Worm (Caenorhabditis elegans) whole organism, young adult: ENCODE results near the gene D2045.5.

Source experiments
- B0035.1 ChIP-seq: sonication (generic microtip); optimal IDR thresholded peaks from 2 replicates; lab custom pipeline; 2016; ENCODE audit warnings: missing genetic modification characterization, mild to moderate bottlenecking, missing compliant biosample characterization, missing genotype, missing genetic modification reagents
- B0261.1 ChIP-seq: sonication (generic microtip); optimal IDR thresholded peaks from 2 replicates; lab custom pipeline; 2016; ENCODE audit warnings: mild to moderate bottlenecking, missing genetic modification characterization, moderate library complexity, missing compliant biosample characterization
- B0336.3 ChIP-seq: fragments of 200-800 bp; sonication (Bioruptor generic); IDR thresholded peaks from 2 replicates; pipeline ENCODE4 v1.3.6; 2022; ENCODE audit warnings: missing genetic modification characterization, missing compliant biosample characterization
- C06A6.2 ChIP-seq: fragments of 200-800 bp; sonication (Bioruptor generic); conservative IDR thresholded peaks from 2 replicates; pipeline ENCODE4 v1.3.6; 2022; ENCODE audit warnings: missing genetic modification characterization, missing compliant biosample characterization
- C17E4.6 ChIP-seq: fragments of 200-800 bp; sonication (Bioruptor generic); IDR thresholded peaks from 2 replicates; pipeline ENCODE4 v1.3.6; 2022; ENCODE audit warnings: missing genetic modification reagents, missing genetic modification characterization, missing compliant biosample characterization
- F22D6.2 ChIP-seq: sonication (generic microtip); optimal IDR thresholded peaks from 2 replicates; lab custom pipeline; 2016; ENCODE audit warnings: mild to moderate bottlenecking, missing genetic modification characterization, missing compliant biosample characterization
- F57A8.1 ChIP-seq: fragments of 200-800 bp; sonication (Bioruptor generic); optimal IDR thresholded peaks from 2 replicates; lab custom pipeline; 2018; ENCODE audit warnings: mild to moderate bottlenecking, missing genetic modification characterization, moderate library complexity, missing compliant biosample characterization
- F57C9.4 ChIP-seq: sonication (generic microtip); optimal IDR thresholded peaks from 2 replicates; lab custom pipeline; 2017; ENCODE audit warnings: mild to moderate bottlenecking, missing genetic modification characterization, missing compliant biosample characterization
- K11D2.4 ChIP-seq: fragments of 200-800 bp; sonication (Bioruptor generic); IDR thresholded peaks from 2 replicates; pipeline ENCODE4 v1.3.6; 2022; ENCODE audit warnings: missing genetic modification reagents, missing genetic modification characterization, missing compliant biosample characterization
- K12H6.12 ChIP-seq: fragments of 200-800 bp; sonication (Bioruptor generic); optimal IDR thresholded peaks from 2 replicates; lab custom pipeline; 2018; ENCODE audit warnings: mild to moderate bottlenecking, missing genetic modification characterization, missing compliant biosample characterization
- T07F8.4 ChIP-seq: sonication (generic microtip); optimal IDR thresholded peaks from 2 replicates; lab custom pipeline; 2016; ENCODE audit warnings: mild to moderate bottlenecking, missing genetic modification characterization, moderate library complexity, missing compliant biosample characterization
- T26A5.8 ChIP-seq: sonication (generic microtip); optimal IDR thresholded peaks from 2 replicates; lab custom pipeline; 2016; ENCODE audit warnings: missing genetic modification characterization, missing compliant biosample characterization
- Y53F4B.3 ChIP-seq: fragments of 200-800 bp; sonication (Bioruptor generic); IDR thresholded peaks from 2 replicates; pipeline ENCODE4 v1.3.6; 2022; ENCODE audit warnings: missing genetic modification reagents, missing genetic modification characterization, missing compliant biosample characterization
- Y53G8AR.9 ChIP-seq: fragments of 200-800 bp; sonication (Bioruptor generic); conservative IDR thresholded peaks from 2 replicates; pipeline ENCODE4 v1.3.6; 2022; ENCODE audit warnings: missing genetic modification reagents, missing genetic modification characterization, missing compliant biosample characterization
- Y79H2A.3 ChIP-seq: fragments of 200-800 bp; sonication (Bioruptor generic); conservative IDR thresholded peaks from 2 replicates; pipeline ENCODE4 v1.3.6; 2022; ENCODE audit warnings: missing genetic modification reagents, missing genetic modification characterization, missing compliant biosample characterization
- aptf-3 ChIP-seq: fragments of 200-800 bp; sonication (Bioruptor generic); IDR thresholded peaks from 2 replicates; pipeline ENCODE4 v1.3.6; 2022; ENCODE audit warnings: missing genetic modification characterization, missing compliant biosample characterization
- atf-7 ChIP-seq: sonication (generic microtip); optimal IDR thresholded peaks from 2 replicates; lab custom pipeline; 2017; ENCODE audit warnings: mild to moderate bottlenecking, missing genetic modification characterization, missing compliant biosample characterization
- attf-5 ChIP-seq: fragments of 200-800 bp; sonication (Bioruptor generic); optimal IDR thresholded peaks from 2 replicates; lab custom pipeline; 2018; ENCODE audit warnings: mild to moderate bottlenecking, missing genetic modification characterization, missing compliant biosample characterization
- attf-6 ChIP-seq: fragments of 200-800 bp; sonication (Bioruptor generic); IDR thresholded peaks from 2 replicates; pipeline ENCODE4 v1.3.6; 2022; ENCODE audit warnings: missing genetic modification reagents, missing genetic modification characterization, missing compliant biosample characterization
- bed-1 ChIP-seq: fragments of 200-800 bp; sonication (Bioruptor generic); IDR thresholded peaks from 2 replicates; pipeline ENCODE4 v1.3.6; 2022; ENCODE audit warnings: missing genetic modification reagents, missing genetic modification characterization, missing compliant biosample characterization
- ccch-3 ChIP-seq: fragments of 200-800 bp; sonication (Bioruptor generic); optimal IDR thresholded peaks from 2 replicates; lab custom pipeline; 2018; ENCODE audit warnings: mild to moderate bottlenecking, missing genetic modification characterization, missing compliant biosample characterization
- ceh-100 ChIP-seq: fragments of 200-800 bp; sonication (Bioruptor generic); IDR thresholded peaks from 2 replicates; pipeline ENCODE4 v1.3.6; 2022; ENCODE audit warnings: missing genetic modification reagents, missing genetic modification characterization, missing compliant biosample characterization
- ceh-40 ChIP-seq: fragments of 200-800 bp; sonication (Bioruptor generic); IDR thresholded peaks from 2 replicates; pipeline ENCODE4 v1.3.6; 2022; ENCODE audit warnings: missing genetic modification characterization, missing compliant biosample characterization
- ceh-91 ChIP-seq: fragments of 200-800 bp; sonication (Bioruptor generic); IDR thresholded peaks from 2 replicates; pipeline ENCODE4 v1.3.6; 2022; ENCODE audit warnings: missing genetic modification reagents, missing genetic modification characterization, missing compliant biosample characterization
- die-1 ChIP-seq: sonication (generic microtip); optimal IDR thresholded peaks from 2 replicates; lab custom pipeline; 2016; ENCODE audit warnings: missing genotype, mild to moderate bottlenecking, missing genetic modification characterization, missing compliant biosample characterization
- egl-18 ChIP-seq: fragments of 200-800 bp; sonication (Bioruptor generic); IDR thresholded peaks from 2 replicates; pipeline ENCODE4 v1.3.6; 2022; ENCODE audit warnings: missing genetic modification reagents, missing genetic modification characterization, missing compliant biosample characterization
- egl-44 ChIP-seq: fragments of 200-800 bp; sonication (Bioruptor generic); IDR thresholded peaks from 2 replicates; pipeline ENCODE4 v1.3.6; 2022; ENCODE audit warnings: missing genetic modification reagents, missing genetic modification characterization, missing compliant biosample characterization
- ekl-4 ChIP-seq: fragments of 200-800 bp; sonication (Bioruptor generic); IDR thresholded peaks from 2 replicates; pipeline ENCODE4 v1.3.6; 2022; ENCODE audit warnings: missing genetic modification reagents, missing genetic modification characterization, missing compliant biosample characterization
- hrde-1 ChIP-seq: sonication (generic microtip); optimal IDR thresholded peaks from 2 replicates; lab custom pipeline; 2016; ENCODE audit warnings: missing genetic modification characterization, mild to moderate bottlenecking, missing compliant biosample characterization, moderate library complexity, missing genotype, missing genetic modification reagents, borderline replicate concordance
- hsf-1 ChIP-seq: fragments of 200-800 bp; sonication (Bioruptor generic); IDR thresholded peaks from 2 replicates; pipeline ENCODE4 v1.3.6; 2022; ENCODE audit warnings: missing genetic modification reagents, missing genetic modification characterization, missing compliant biosample characterization
- lag-1 ChIP-seq: fragments of 200-800 bp; sonication (Bioruptor generic); IDR thresholded peaks from 2 replicates; pipeline ENCODE4 v1.3.6; 2022; ENCODE audit warnings: missing genetic modification reagents, missing genetic modification characterization, missing compliant biosample characterization
- let-607 ChIP-seq, 2 experiments: fragments of 200-800 bp in 1 of 2; sonication (Bioruptor generic) in 1 of 2; sonication (generic microtip) in 1 of 2; optimal IDR thresholded peaks; 2 replicates each; lab custom pipeline; 2016 to 2018; ENCODE audit warnings: mild to moderate bottlenecking in 2 of 2, missing compliant biosample characterization in 2 of 2, missing genetic modification characterization in 2 of 2, moderate library complexity in 2 of 2, missing genotype in 1 of 2
- madf-6 ChIP-seq: fragments of 200-800 bp; sonication (Bioruptor generic); IDR thresholded peaks from 2 replicates; pipeline ENCODE4 v1.3.6; 2022; ENCODE audit warnings: missing genetic modification reagents, missing genetic modification characterization, missing compliant biosample characterization
- madf-8 ChIP-seq: fragments of 200-800 bp; sonication (Bioruptor generic); conservative IDR thresholded peaks from 2 replicates; pipeline ENCODE4 v1.3.6; 2022; ENCODE audit warnings: missing genetic modification reagents, missing genetic modification characterization, missing compliant biosample characterization
- mes-4 ChIP-seq: sonication (generic microtip); optimal IDR thresholded peaks from 2 replicates; lab custom pipeline; 2016; ENCODE audit warnings: missing genotype, missing genetic modification characterization, missing compliant biosample characterization
- mxl-1 ChIP-seq: sonication (generic microtip); optimal IDR thresholded peaks from 2 replicates; lab custom pipeline; 2016; ENCODE audit warnings: missing genetic modification characterization, missing compliant biosample characterization
- nfya-2 ChIP-seq: fragments of 200-800 bp; sonication (Bioruptor generic); IDR thresholded peaks from 2 replicates; pipeline ENCODE4 v1.3.6; 2022; ENCODE audit warnings: missing genetic modification reagents, missing genetic modification characterization, missing compliant biosample characterization
- rcor-1 ChIP-seq: fragments of 200-800 bp; sonication (Bioruptor generic); IDR thresholded peaks from 2 replicates; pipeline ENCODE4 v1.3.6; 2022; ENCODE audit warnings: missing genetic modification reagents, missing genetic modification characterization, missing compliant biosample characterization
- rpc-1 ChIP-seq, 2 experiments: fragments of 150-350 bp in 1 of 2; sonication (generic microtip) in 1 of 2; optimal IDR thresholded peaks; 2 replicates each; lab custom pipeline; 2014 to 2018; ENCODE audit warnings: missing biosample characterization in 1 of 2, missing genetic modification characterization in 1 of 2, missing genetic modification reagents in 1 of 2, missing genotype in 1 of 2
- sdz-38 ChIP-seq: sonication (generic microtip); optimal IDR thresholded peaks from 2 replicates; lab custom pipeline; 2016; ENCODE audit warnings: missing genotype, missing genetic modification characterization, missing compliant biosample characterization
- snpc-1.1 ChIP-seq: sonication (generic microtip); optimal IDR thresholded peaks from 2 replicates; lab custom pipeline; 2017; ENCODE audit warnings: missing genetic modification characterization, mild to moderate bottlenecking, missing compliant biosample characterization, antibody characterized with exemption, moderate library complexity, missing genotype, missing genetic modification reagents; ENCODE audit not compliant: insufficient read depth
- snpc-4 ChIP-seq, 5 experiments: fragments of 150-350 bp in 1 of 5; sonication (generic microtip) in 4 of 5; optimal IDR thresholded peaks; 2 replicates each; lab custom pipeline; 2014 to 2018; ENCODE audit warnings: missing genetic modification characterization in 5 of 5, missing biosample characterization in 3 of 5, antibody characterized with exemption in 2 of 5, mild to moderate bottlenecking in 2 of 5, missing compliant biosample characterization in 2 of 5, missing genotype in 2 of 5, moderate library complexity in 2 of 5, missing genetic modification reagents in 1 of 5
- zfh-2 ChIP-seq: fragments of 200-800 bp; sonication (Bioruptor generic); conservative IDR thresholded peaks from 2 replicates; pipeline ENCODE4 v1.3.6; 2022; ENCODE audit warnings: missing genetic modification reagents, missing genetic modification characterization, missing compliant biosample characterization
- zim-3 ChIP-seq: sonication (generic microtip); optimal IDR thresholded peaks from 2 replicates; lab custom pipeline; 2017; ENCODE audit warnings: mild to moderate bottlenecking, missing genetic modification characterization, moderate library complexity, missing compliant biosample characterization
- ztf-18 ChIP-seq: sonication (generic microtip); optimal IDR thresholded peaks from 2 replicates; lab custom pipeline; 2016; ENCODE audit warnings: missing genotype, mild to moderate bottlenecking, missing genetic modification characterization, missing compliant biosample characterization

D2045.5 gene

ce11 chrIII:10512570-10512969 lies 43.1 kb upstream of the D2045.5 start:
- TF ChIP-seq snpc-1.1 (tag; lab: Kevin White, UChicago) (no peak), mes-4 (no peak), K12H6.12 (tag; lab: Kevin White, UChicago) (no peak)

ce11 chrIII:10506699-10507248 lies 37.4 kb upstream of the D2045.5 start, which contains the start of the genes sip-1 and sly-1:
Gene sip-1, minus strand, starts transcription at chrIII:10506801.
Gene sly-1, plus strand, starts transcription at chrIII:10507058.
- peak; percentile 54; the same call in 1 of the 2 replicates for TF ChIP-seq madf-8 (GFP tag; lab: Robert Waterston, UW)
- TF ChIP-seq K12H6.12 (tag; lab: Kevin White, UChicago), result no peak
- TF ChIP-seq F57A8.1 (GFP tag; lab: Kevin White, UChicago), result no peak
- TF ChIP-seq zfh-2 (GFP tag; lab: Robert Waterston, UW), result no peak
- no peak for TF ChIP-seq die-1 (tag; lab: Kevin White, UChicago)
- no peak for TF ChIP-seq F57C9.4 (tag; lab: Kevin White, UChicago)
- TF ChIP-seq aptf-3, result no peak
- TF ChIP-seq rcor-1 (GFP tag; lab: Robert Waterston, UW), result 0 out of 2 replicates have a peak, but pooled peaks have one; percentile 23
- no peak for TF ChIP-seq C17E4.6 (GFP tag; lab: Robert Waterston, UW)
- no peak for TF ChIP-seq Y53G8AR.9 (GFP tag; lab: Robert Waterston, UW)
- no peak for TF ChIP-seq ceh-40 (GFP tag; lab: Robert Waterston, UW)
- TF ChIP-seq T26A5.8 (tag; lab: Kevin White, UChicago), result no peak
- 0 out of 2 replicates have a peak, but pooled peaks have one; percentile 16 for TF ChIP-seq ceh-100 (GFP tag; lab: Robert Waterston, UW)
- TF ChIP-seq attf-6 (GFP tag; lab: Robert Waterston, UW), result no peak
- TF ChIP-seq C06A6.2 (GFP tag; lab: Robert Waterston, UW), result no peak
- TF ChIP-seq B0336.3 (GFP tag; lab: Robert Waterston, UW), result no peak
- no peak for TF ChIP-seq B0035.1 (tag; lab: Kevin White, UChicago)
- TF ChIP-seq hsf-1, result peak; percentile 74; the same call in 1 of the 2 replicates
- TF ChIP-seq lag-1 (GFP tag; lab: Robert Waterston, UW), result no peak
- no peak for TF ChIP-seq B0261.1 (tag; lab: Kevin White, UChicago)
- no peak for TF ChIP-seq Y79H2A.3 (GFP tag; lab: Robert Waterston, UW)
- TF ChIP-seq snpc-4 (GFP tag; optimal IDR thresholded peaks at IDR 0.05; lab: Kevin White, UChicago), result no peak
- TF ChIP-seq snpc-4 (tag; optimal IDR thresholded peaks at IDR 0.05; lab: Kevin White, UChicago), result peak in 2 of 4 experiments; percentile 13 to 68
- TF ChIP-seq madf-6, result peak; percentile 91
- TF ChIP-seq mxl-1 (tag; lab: Kevin White, UChicago), result no peak
- no peak for TF ChIP-seq ekl-4
- TF ChIP-seq attf-5 (GFP tag; lab: Kevin White, UChicago), result peak; percentile 66
- peak; percentile 87 for TF ChIP-seq ceh-91 (GFP tag; lab: Robert Waterston, UW)
- no peak for TF ChIP-seq atf-7 (tag; lab: Kevin White, UChicago)
- no peak for TF ChIP-seq nfya-2 (GFP tag; lab: Robert Waterston, UW)
- TF ChIP-seq rpc-1 (optimal IDR thresholded peaks at IDR 0.05; lab: Kevin White, UChicago), result no peak
- TF ChIP-seq rpc-1 (tag; optimal IDR thresholded peaks at IDR 0.05; lab: Kevin White, UChicago), result no peak
- TF ChIP-seq K11D2.4 (GFP tag; lab: Robert Waterston, UW), result peak; percentile 31; the same call in 1 of the 2 replicates
- TF ChIP-seq zim-3 (tag; lab: Kevin White, UChicago), result no peak
- no peak for TF ChIP-seq F22D6.2 (tag; lab: Kevin White, UChicago)
- TF ChIP-seq snpc-1.1 (tag; lab: Kevin White, UChicago), result peak; percentile 25
- no peak for TF ChIP-seq egl-44 (GFP tag; lab: Robert Waterston, UW)
- peak; percentile 32 to 84 for TF ChIP-seq let-607 (tag; optimal IDR thresholded peaks at IDR 0.05; lab: Kevin White, UChicago)
- TF ChIP-seq hrde-1 (tag; lab: Kevin White, UChicago), result no peak
- no peak for TF ChIP-seq bed-1 (GFP tag; lab: Robert Waterston, UW)
- TF ChIP-seq sdz-38, result no peak
- TF ChIP-seq mes-4, result no peak
- peak; percentile 93 for TF ChIP-seq ztf-18
- no peak for TF ChIP-seq Y53F4B.3
- TF ChIP-seq egl-18 (GFP tag; lab: Robert Waterston, UW), result no peak
- TF ChIP-seq ccch-3, result no peak
- no peak for TF ChIP-seq T07F8.4 (tag; lab: Kevin White, UChicago)
